Fruit fly (Drosophila melanogaster) whole organism, prepupa: ENCODE measurements around the gene Rala.
A peak's percentile ranks its signal among the peaks of the same experiment; 100 is the strongest.

Experiments used
- CG10669 ChIP-seq: fragments of 200-800 bp; sonication (Bioruptor generic); optimal IDR thresholded peaks from 3 replicates; lab custom pipeline; 2018; ENCODE audit warnings: missing biosample characterization, mild to moderate bottlenecking, missing genetic modification characterization, moderate library complexity
- CG11294 ChIP-seq: fragments of 200-800 bp; sonication (Bioruptor generic); IDR thresholded peaks from 2 replicates; pipeline ENCODE4 v1.3.6; 2022; ENCODE audit warnings: missing biosample characterization, missing genetic modification characterization
- CG11762 ChIP-seq: fragments of 200-800 bp; sonication (Bioruptor generic); optimal IDR thresholded peaks from 3 replicates; lab custom pipeline; 2016; ENCODE audit warnings: missing biosample characterization, missing genetic modification characterization; ENCODE audit not compliant: insufficient read depth
- CG15336 ChIP-seq: fragments of 200-800 bp; sonication (Bioruptor generic); IDR thresholded peaks from 2 replicates; pipeline ENCODE4 v1.3.6; 2022; ENCODE audit warnings: missing biosample characterization, missing genetic modification characterization
- CG16779 ChIP-seq: fragments of 200-800 bp; sonication (Bioruptor generic); optimal IDR thresholded peaks from 3 replicates; lab custom pipeline; 2017; ENCODE audit warnings: missing biosample characterization, mild to moderate bottlenecking, missing genetic modification characterization
- CG3032 ChIP-seq: fragments of 200-800 bp; optimal IDR thresholded peaks from 2 replicates; lab custom pipeline; 2019; ENCODE audit warnings: missing biosample characterization, mild to moderate bottlenecking, missing genetic modification characterization, moderate library complexity
- CG31627 ChIP-seq: fragments of 200-800 bp; sonication (Bioruptor generic); optimal IDR thresholded peaks from 3 replicates; lab custom pipeline; 2016; ENCODE audit warnings: missing biosample characterization, missing genetic modification characterization
- CG34406 ChIP-seq: fragments of 200-800 bp; sonication (Bioruptor generic); optimal IDR thresholded peaks from 3 replicates; lab custom pipeline; 2016; ENCODE audit warnings: missing biosample characterization, missing genetic modification characterization
- CG4318 ChIP-seq: fragments of 200-800 bp; sonication (Bioruptor generic); optimal IDR thresholded peaks from 3 replicates; lab custom pipeline; 2017; ENCODE audit warnings: missing biosample characterization, mild to moderate bottlenecking, missing genetic modification characterization
- CG6163 ChIP-seq: fragments of 200-800 bp; sonication (Bioruptor generic); IDR thresholded peaks from 3 replicates; pipeline ENCODE4 v1.3.6; 2022; ENCODE audit warnings: missing biosample characterization, missing genetic modification characterization
- CG6276 ChIP-seq: fragments of 200-800 bp; sonication (Bioruptor generic); optimal IDR thresholded peaks from 2 replicates; lab custom pipeline; 2017; ENCODE audit warnings: missing biosample characterization, mild to moderate bottlenecking, missing genetic modification characterization
- CG6792 ChIP-seq: fragments of 200-800 bp; sonication (Bioruptor generic); optimal IDR thresholded peaks from 3 replicates; lab custom pipeline; 2016; ENCODE audit warnings: missing biosample characterization, missing genetic modification characterization
- CG6808 ChIP-seq: fragments of 200-800 bp; sonication (Bioruptor generic); optimal IDR thresholded peaks from 3 replicates; lab custom pipeline; 2017; ENCODE audit warnings: missing biosample characterization, missing genetic modification characterization, mild to moderate bottlenecking, moderate library complexity, missing genetic modification reagents
- CG6854 ChIP-seq: fragments of 200-800 bp; sonication (Bioruptor generic); optimal IDR thresholded peaks from 2 replicates; lab custom pipeline; 2017; ENCODE audit warnings: missing biosample characterization, mild to moderate bottlenecking, missing genetic modification characterization
- CG7368 ChIP-seq: fragments of 200-800 bp; sonication (Bioruptor generic); optimal IDR thresholded peaks from 3 replicates; lab custom pipeline; 2016; ENCODE audit warnings: missing biosample characterization, missing genetic modification characterization
- CG8119 ChIP-seq: fragments of 200-800 bp; sonication (Bioruptor generic); IDR thresholded peaks from 3 replicates; pipeline ENCODE4 v1.3.6; 2022; ENCODE audit warnings: missing biosample characterization, missing genetic modification characterization
- CG8319 ChIP-seq: fragments of 200-800 bp; sonication (Bioruptor generic); optimal IDR thresholded peaks from 3 replicates; lab custom pipeline; 2016; ENCODE audit warnings: missing biosample characterization, missing genetic modification characterization
- CG8632 ChIP-seq: fragments of 200-800 bp; sonication (Bioruptor generic); optimal IDR thresholded peaks from 3 replicates; lab custom pipeline; 2016; ENCODE audit warnings: missing biosample characterization, missing genetic modification characterization
- CG9139 ChIP-seq: fragments of 200-800 bp; sonication (Bioruptor generic); optimal IDR thresholded peaks from 3 replicates; lab custom pipeline; 2017; ENCODE audit warnings: missing biosample characterization, mild to moderate bottlenecking, missing genetic modification characterization
- Eip75B ChIP-seq: fragments of 200-800 bp; sonication (Bioruptor generic); optimal IDR thresholded peaks from 3 replicates; lab custom pipeline; 2016; ENCODE audit warnings: missing biosample characterization, missing genetic modification characterization
- Eip78C ChIP-seq: fragments of 200-800 bp; sonication (Bioruptor generic); peaks from one replicate; lab custom pipeline; 2016; ENCODE audit warnings: missing biosample characterization, missing genetic modification characterization
- Ets21C ChIP-seq: fragments of 200-800 bp; sonication (Bioruptor generic); optimal IDR thresholded peaks from 3 replicates; lab custom pipeline; 2016; ENCODE audit warnings: missing biosample characterization, missing genetic modification characterization
- Ets96B ChIP-seq: fragments of 200-800 bp; optimal IDR thresholded peaks from 2 replicates; lab custom pipeline; 2019; ENCODE audit warnings: missing biosample characterization, mild to moderate bottlenecking, missing genetic modification characterization, moderate library complexity
- Gug ChIP-seq: fragments of 200-800 bp; sonication (Bioruptor generic); IDR thresholded peaks from 2 replicates; pipeline ENCODE4 v1.3.6; 2022; ENCODE audit warnings: missing biosample characterization, missing genetic modification characterization
- Hr38 ChIP-seq: sonication (Bioruptor generic); optimal IDR thresholded peaks from 2 replicates; lab custom pipeline; 2016; ENCODE audit warnings: missing biosample characterization, missing genetic modification characterization
- Hr39 ChIP-seq: fragments of 200-800 bp; sonication (Bioruptor generic); optimal IDR thresholded peaks from 2 replicates; lab custom pipeline; 2016; ENCODE audit warnings: missing biosample characterization, missing genetic modification characterization
- Met ChIP-seq: fragments of 200-800 bp; sonication (Bioruptor generic); optimal IDR thresholded peaks from 3 replicates; lab custom pipeline; 2016; ENCODE audit warnings: missing biosample characterization, missing genetic modification characterization
- OdsH ChIP-seq: fragments of 200-800 bp; sonication (Bioruptor generic); optimal IDR thresholded peaks from 3 replicates; lab custom pipeline; 2016; ENCODE audit warnings: missing biosample characterization, missing genetic modification characterization
- Smox ChIP-seq: fragments of 200-800 bp; sonication (Bioruptor generic); optimal IDR thresholded peaks from 3 replicates; lab custom pipeline; 2016; ENCODE audit warnings: missing biosample characterization, missing genetic modification characterization
- Sox102F ChIP-seq: fragments of 200-800 bp; sonication (Bioruptor generic); optimal IDR thresholded peaks from 2 replicates; lab custom pipeline; 2016; ENCODE audit warnings: missing biosample characterization, mild to moderate bottlenecking, missing genetic modification characterization
- Sox14 ChIP-seq: fragments of 200-800 bp; sonication (Bioruptor generic); optimal IDR thresholded peaks from 3 replicates; lab custom pipeline; 2016; ENCODE audit warnings: missing biosample characterization, missing genetic modification characterization
- Sox15 ChIP-seq: fragments of 200-800 bp; sonication (Bioruptor generic); optimal IDR thresholded peaks from 3 replicates; lab custom pipeline; 2016; ENCODE audit warnings: missing biosample characterization, missing genetic modification characterization
- achi ChIP-seq: fragments of 200-800 bp; sonication (Bioruptor generic); optimal IDR thresholded peaks from 3 replicates; lab custom pipeline; 2016; ENCODE audit warnings: missing biosample characterization, missing genetic modification characterization
- acj6 ChIP-seq: fragments of 200-800 bp; sonication (Bioruptor generic); optimal IDR thresholded peaks from 3 replicates; lab custom pipeline; 2016; ENCODE audit warnings: missing biosample characterization, missing genetic modification characterization
- cyc ChIP-seq: fragments of 200-800 bp; sonication (Bioruptor generic); optimal IDR thresholded peaks from 3 replicates; lab custom pipeline; 2016; ENCODE audit warnings: missing biosample characterization, missing genetic modification characterization
- dac ChIP-seq: fragments of 200-800 bp; sonication (Bioruptor generic); optimal IDR thresholded peaks from 2 replicates; lab custom pipeline; 2017; ENCODE audit warnings: missing biosample characterization, mild to moderate bottlenecking, missing genetic modification characterization
- dsx ChIP-seq: fragments of 200-800 bp; optimal IDR thresholded peaks from 3 replicates; lab custom pipeline; 2019; ENCODE audit warnings: missing biosample characterization, mild to moderate bottlenecking, missing genetic modification characterization, moderate library complexity; ENCODE audit not compliant: poor library complexity, severe bottlenecking
- esn ChIP-seq: fragments of 200-800 bp; sonication (Bioruptor generic); optimal IDR thresholded peaks from 2 replicates; lab custom pipeline; 2016; ENCODE audit warnings: missing biosample characterization, mild to moderate bottlenecking, missing genetic modification characterization, moderate library complexity
- fd85E ChIP-seq: fragments of 200-800 bp; sonication (Bioruptor generic); optimal IDR thresholded peaks from 3 replicates; lab custom pipeline; 2016; ENCODE audit warnings: missing biosample characterization, missing genetic modification characterization
- lz ChIP-seq: fragments of 200-800 bp; sonication (Bioruptor generic); optimal IDR thresholded peaks from 3 replicates; lab custom pipeline; 2016; ENCODE audit warnings: missing biosample characterization, missing genetic modification characterization
- net ChIP-seq: fragments of 200-800 bp; sonication (Bioruptor generic); optimal IDR thresholded peaks from 3 replicates; lab custom pipeline; 2016; ENCODE audit warnings: missing biosample characterization, missing genetic modification characterization
- pdm3 ChIP-seq: fragments of 200-800 bp; sonication (Bioruptor generic); optimal IDR thresholded peaks from 3 replicates; lab custom pipeline; 2016; ENCODE audit warnings: missing biosample characterization, missing genetic modification characterization
- spab ChIP-seq: fragments of 200-800 bp; sonication (Bioruptor generic); optimal IDR thresholded peaks from 2 replicates; lab custom pipeline; 2017; ENCODE audit warnings: missing biosample characterization, mild to moderate bottlenecking, missing genetic modification characterization, missing genetic modification reagents
- ss ChIP-seq, 2 experiments: fragments of 200-800 bp; sonication (Bioruptor generic); optimal IDR thresholded peaks; 2 replicates in 1 of 2; 3 replicates in 1 of 2; lab custom pipeline; 2017 to 2018; ENCODE audit warnings: mild to moderate bottlenecking in 2 of 2, missing biosample characterization in 2 of 2, missing genetic modification characterization in 2 of 2, moderate library complexity in 1 of 2
- topi ChIP-seq: fragments of 200-800 bp; sonication (Bioruptor generic); optimal IDR thresholded peaks from 3 replicates; lab custom pipeline; 2016; ENCODE audit warnings: missing biosample characterization, missing genetic modification characterization
- vri ChIP-seq: fragments of 200-800 bp; sonication (Bioruptor generic); optimal IDR thresholded peaks from 3 replicates; lab custom pipeline; 2016; ENCODE audit warnings: missing biosample characterization, mild to moderate bottlenecking, missing genetic modification characterization

Gene Rala

DNA sequence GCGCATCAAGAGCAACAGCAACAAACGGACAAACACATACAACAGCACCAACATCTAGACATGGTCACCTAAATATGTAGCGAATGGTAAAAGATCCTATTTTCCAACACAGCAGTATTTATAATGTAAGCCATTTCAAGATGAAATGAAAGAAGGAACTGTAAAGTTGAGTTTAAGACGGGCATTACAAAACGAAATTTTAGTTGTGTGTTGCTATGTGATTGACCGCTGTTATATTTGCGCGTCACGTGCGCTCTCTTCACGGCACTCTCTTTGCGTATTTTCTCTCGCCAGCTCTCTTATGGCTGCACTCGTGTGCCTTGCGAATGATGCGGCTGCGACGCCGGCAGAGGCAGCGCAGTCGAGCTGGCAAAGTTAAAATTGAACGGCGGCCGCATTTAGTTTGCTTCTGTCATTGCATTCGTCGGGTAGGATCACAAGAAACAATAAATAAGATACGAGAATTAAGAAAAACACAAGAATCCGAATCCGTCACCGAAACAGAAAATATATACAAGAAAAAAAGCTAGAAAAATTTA is 31.5 kb downstream of the Rala start (continued):
- TF ChIP-seq CG34406 (GFP tag; lab: Kevin White, UChicago) (peak; percentile 68), CG31627 (peak; percentile 76), Ets21C (peak; percentile 62), pdm3 (GFP tag; lab: Kevin White, UChicago) (peak; percentile 87), acj6 (GFP tag; lab: Kevin White, UChicago) (peak; percentile 80), CG9139 (peak; percentile 16), net (GFP tag; lab: Kevin White, UChicago) (peak; percentile 86), CG6808 (GFP tag; lab: Kevin White, UChicago) (peak; percentile 60), Sox14 (GFP tag; lab: Kevin White, UChicago) (peak; percentile 83), CG8119 (GFP tag; lab: Robert Waterston, UW) (peak; percentile 92), Met (GFP tag; lab: Kevin White, UChicago) (peak; percentile 81), Sox102F (GFP tag; lab: Kevin White, UChicago) (peak; percentile 75), CG11762 (GFP tag; lab: Kevin White, UChicago) (peak; percentile 68), Gug (GFP tag; lab: Robert Waterston, UW) (peak; percentile 83)

DNA sequence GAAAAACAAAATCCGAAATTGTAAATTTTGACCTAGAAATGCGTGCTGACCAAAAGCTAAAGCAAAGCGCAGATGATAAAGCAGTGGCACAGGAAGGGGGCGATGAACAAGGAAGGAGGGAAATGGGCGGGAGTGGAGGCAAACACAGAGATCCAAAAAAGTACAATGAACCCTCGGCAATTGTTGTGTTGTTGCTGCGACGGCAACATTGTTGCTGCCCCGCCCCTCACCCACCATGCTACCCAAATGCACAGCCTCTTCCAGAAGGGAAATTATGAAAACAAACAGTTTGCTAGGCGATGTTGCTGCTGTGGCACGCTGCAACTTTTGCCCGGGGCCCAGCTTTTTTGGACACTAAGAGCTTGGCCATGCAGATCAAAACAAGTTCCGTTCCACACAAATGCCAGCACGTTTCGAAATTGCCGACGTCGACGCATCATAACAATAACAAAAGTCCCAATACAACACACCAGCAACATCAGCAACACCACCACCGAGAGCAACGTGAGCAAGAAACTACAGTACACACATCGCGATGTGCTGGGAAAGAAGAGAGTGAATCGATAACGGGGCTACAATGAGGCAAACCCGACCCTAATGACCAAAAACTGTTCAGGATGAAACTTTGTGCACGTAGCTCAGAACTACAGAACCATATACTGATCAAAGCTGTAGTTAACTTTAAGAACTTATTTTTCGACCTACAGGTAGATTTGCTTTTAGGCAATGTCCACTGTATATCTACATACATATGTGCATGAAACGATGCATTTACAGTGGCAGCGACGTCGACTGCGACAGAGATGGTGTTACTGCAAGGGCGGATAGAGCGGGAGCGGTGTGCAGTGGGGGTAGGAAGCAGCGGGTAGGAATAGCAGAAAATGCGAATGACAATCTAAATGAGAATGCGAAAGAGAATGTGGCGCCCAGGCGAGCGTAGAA is 32.7 kb downstream of the Rala start:
- TF ChIP-seq spab (GFP tag; lab: Kevin White, UChicago) (peak; percentile 85), achi (GFP tag; lab: Kevin White, UChicago) (peak; percentile 90), CG4318 (peak; percentile 74), esn (GFP tag; lab: Kevin White, UChicago) (peak; percentile 91), lz (peak; percentile 91), CG10669 (GFP tag; lab: Kevin White, UChicago) (peak; percentile 89), CG6792 (GFP tag; lab: Kevin White, UChicago) (peak; percentile 90), CG8319 (GFP tag; lab: Kevin White, UChicago) (peak; percentile 82), ss (GFP tag; optimal IDR thresholded peaks at IDR 0.05; lab: Kevin White, UChicago) (peak; percentile 92 to 94), Eip78C (GFP tag; lab: Kevin White, UChicago) (peak; percentile 97), Sox15 (GFP tag; lab: Kevin White, UChicago) (peak; percentile 79), CG31627 (peak; percentile 90), CG6854 (GFP tag; lab: Kevin White, UChicago) (peak; percentile 67), Smox (GFP tag; lab: Kevin White, UChicago) (peak; percentile 87), Sox102F (GFP tag; lab: Kevin White, UChicago) (peak; percentile 88), CG15336 (GFP tag; lab: Robert Waterston, UW) (peak; percentile 88), acj6 (GFP tag; lab: Kevin White, UChicago) (peak; percentile 90), net (GFP tag; lab: Kevin White, UChicago) (peak; percentile 78), vri (GFP tag; lab: Kevin White, UChicago) (peak; percentile 78), CG16779 (peak; percentile 77), CG6808 (GFP tag; lab: Kevin White, UChicago) (peak; percentile 90), CG7368 (peak; percentile 87), fd85E (peak; percentile 43), CG3032 (peak; percentile 89), OdsH (GFP tag; lab: Kevin White, UChicago) (peak; percentile 87), Sox14 (GFP tag; lab: Kevin White, UChicago) (peak; percentile 93), CG9139 (peak; percentile 82), CG34406 (GFP tag; lab: Kevin White, UChicago) (peak; percentile 89), Eip75B (GFP tag; lab: Kevin White, UChicago) (peak; percentile 93), topi (GFP tag; lab: Kevin White, UChicago) (peak; percentile 88), Ets96B (tag; lab: Kevin White, UChicago) (peak; percentile 93), CG11294 (GFP tag; lab: Robert Waterston, UW) (peak; percentile 75), CG6276 (GFP tag; lab: Kevin White, UChicago) (peak; percentile 81), CG6163 (peak; percentile 84; the same call in 2 of the 3 replicates), Hr39 (GFP tag; lab: Kevin White, UChicago) (peak; percentile 88), dsx (peak; percentile 98), CG8632 (peak; percentile 85), dac (peak; percentile 81), cyc (peak; percentile 90), Hr38 (no peak)
